Worm (Caenorhabditis elegans): ENCODE measurements around the gene cyn-17.

cyn-17 gene

DNA sequence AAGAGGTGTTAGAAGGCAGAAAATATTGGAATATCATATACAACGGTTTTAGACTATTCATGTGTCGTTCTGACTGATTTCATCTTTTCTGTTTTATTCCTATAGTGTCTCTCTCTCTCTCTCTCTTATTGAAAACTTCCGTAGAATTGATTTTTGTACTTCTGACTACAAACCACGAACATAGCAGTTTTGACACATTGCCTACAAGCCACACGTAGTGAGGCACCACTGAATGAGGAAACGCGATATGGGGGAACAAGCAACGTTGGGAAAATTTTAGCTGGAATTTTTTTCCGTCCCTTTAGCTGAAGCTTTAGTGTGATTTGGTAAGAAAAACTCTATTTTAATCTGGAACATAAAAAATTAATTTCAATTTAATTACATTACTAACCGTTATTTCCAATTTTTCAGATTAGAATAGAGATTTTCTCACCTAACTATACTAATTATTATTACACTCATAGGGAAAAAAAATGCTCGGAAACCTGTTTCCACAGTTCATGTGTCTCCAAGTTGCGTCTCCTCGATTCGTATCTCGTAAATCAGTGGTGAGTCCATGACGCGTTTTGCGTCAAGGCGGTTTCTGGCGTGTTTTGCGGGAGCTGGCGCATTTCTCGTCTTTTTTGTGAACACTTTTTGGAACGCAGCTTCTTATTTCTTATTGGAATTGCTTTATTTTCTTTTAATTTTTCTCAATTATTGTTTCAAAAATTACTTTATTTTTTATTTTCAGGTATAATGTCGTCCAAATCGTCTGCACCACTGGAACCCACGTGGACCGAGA, 8.8 kb upstream of the cyn-17 start, which contains the start of the genes nhr-142 and F44E7.9 (continued):
- TF ChIP-seq zip-5 (tag; optimal IDR thresholded peaks at IDR 0.05) (peak; percentile 81), F13H6.1 (tag; optimal IDR thresholded peaks at IDR 0.05) (peak; percentile 64), eyg-1 (tag; optimal IDR thresholded peaks at IDR 0.05) (no peak), ceh-2 (tag; optimal IDR thresholded peaks at IDR 0.05) (peak; percentile 78), fkh-6 (tag; optimal IDR thresholded peaks at IDR 0.05) (no peak), pag-3 (tag; optimal IDR thresholded peaks at IDR 0.05; ENCODE audit: borderline replicate concordance) (no peak), dve-1 (tag; optimal IDR thresholded peaks at IDR 0.05) (peak; percentile 9), ceh-6 (GFP tag; optimal IDR thresholded peaks at IDR 0.05) (no peak), hlh-8 (tag; optimal IDR thresholded peaks at IDR 0.05) (peak; percentile 2), pqm-1 (tag; optimal IDR thresholded peaks at IDR 0.05) (peak; percentile 23), elt-2 (tag; optimal IDR thresholded peaks at IDR 0.05) (peak; percentile 79), ceh-19 (GFP tag; optimal IDR thresholded peaks at IDR 0.05) (peak; percentile 29), ceh-30 (tag; optimal IDR thresholded peaks at IDR 0.05) (peak; percentile 0), mec-3 (tag; optimal IDR thresholded peaks at IDR 0.05; ENCODE audit: borderline replicate concordance) (no peak), che-1 (tag; optimal IDR thresholded peaks at IDR 0.05) (peak; percentile 22), ama-1 (optimal IDR thresholded peaks at IDR 0.05) (no peak), sox-2 (GFP tag; IDR thresholded peaks at IDR 0.05) (no peak), ceh-45 (GFP tag; IDR thresholded peaks at IDR 0.05) (peak; percentile 47; the same call in 1 of the 2 replicates), odd-2 (tag; optimal IDR thresholded peaks at IDR 0.05) (no peak), pha-2 (tag; optimal IDR thresholded peaks at IDR 0.05) (peak; percentile 48), ceh-24 (tag; optimal IDR thresholded peaks at IDR 0.05) (peak; percentile 13), nhr-232 (tag; optimal IDR thresholded peaks at IDR 0.05) (peak; percentile 10), npax-4 (tag; optimal IDR thresholded peaks at IDR 0.05) (peak; percentile 12), ref-2 (tag; optimal IDR thresholded peaks at IDR 0.05) (peak; percentile 70), ttx-3 (tag; optimal IDR thresholded peaks at IDR 0.05) (peak; percentile 21), tbx-2 (tag; optimal IDR thresholded peaks at IDR 0.05) (peak; percentile 71), sox-4 (tag; optimal IDR thresholded peaks at IDR 0.05) (peak; percentile 36), unc-42 (tag; optimal IDR thresholded peaks at IDR 0.05) (peak; percentile 66), Y22D7AL.16 (tag; optimal IDR thresholded peaks at IDR 0.05) (no peak), lin-11 (tag; optimal IDR thresholded peaks at IDR 0.05) (no peak), ahr-1 (tag; optimal IDR thresholded peaks at IDR 0.05) (peak; percentile 15), nhr-11 (tag; optimal IDR thresholded peaks at IDR 0.05) (no peak), fkh-10 (GFP tag; optimal IDR thresholded peaks at IDR 0.05) (no peak), unc-3 (GFP tag; conservative IDR thresholded peaks at IDR 0.05) (no peak), unc-3 (tag; optimal IDR thresholded peaks at IDR 0.05) (peak; percentile 40), rnt-1 (tag; optimal IDR thresholded peaks at IDR 0.05) (peak; percentile 64), unc-55 (GFP tag; optimal IDR thresholded peaks at IDR 0.05) (no peak), C08G9.2 (tag; optimal IDR thresholded peaks at IDR 0.05) (peak; percentile 80), ceh-22 (tag; optimal IDR thresholded peaks at IDR 0.05) (no peak)

DNA sequence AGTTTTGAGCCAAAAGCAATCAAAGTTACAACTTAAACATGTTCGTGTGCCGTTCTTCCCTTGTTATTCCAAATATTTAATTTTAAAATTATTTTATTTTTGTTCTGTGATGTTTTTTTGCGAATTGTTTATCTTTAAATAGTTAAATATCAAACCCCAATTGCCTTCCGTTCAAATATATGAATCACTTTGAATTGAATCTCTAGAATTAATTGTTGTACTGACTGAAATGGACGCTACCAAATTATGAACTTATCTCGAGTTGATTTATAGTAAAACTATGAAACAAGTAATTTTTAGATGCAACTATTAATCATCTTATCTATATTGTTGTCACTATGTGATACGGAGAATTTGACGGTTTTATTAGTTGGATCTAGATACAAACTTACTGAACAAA, 7.4 kb upstream of the cyn-17 start, which contains the start of gene ZC250.2:
Gene ZC250.2, plus strand, starts transcription at position 301 of the 400 bp plus-strand sequence.
- TF ChIP-seq ceh-22 (tag; optimal IDR thresholded peaks at IDR 0.05): no peak
- TF ChIP-seq unc-55 (GFP tag; optimal IDR thresholded peaks at IDR 0.05): no peak
- TF ChIP-seq lin-11 (tag; optimal IDR thresholded peaks at IDR 0.05): no peak
- TF ChIP-seq eyg-1 (tag; optimal IDR thresholded peaks at IDR 0.05): no peak
- TF ChIP-seq elt-4 (tag; optimal IDR thresholded peaks at IDR 0.05): no peak
- TF ChIP-seq pros-1 (tag; optimal IDR thresholded peaks at IDR 0.05): no peak
- no peak for TF ChIP-seq ceh-6 (GFP tag; optimal IDR thresholded peaks at IDR 0.05)
- TF ChIP-seq dmd-4 (tag; optimal IDR thresholded peaks at IDR 0.05; ENCODE audit: borderline replicate concordance): no peak
- no peak for TF ChIP-seq pha-4 (tag; optimal IDR thresholded peaks at IDR 0.05)
- TF ChIP-seq Y22D7AL.16 (tag; optimal IDR thresholded peaks at IDR 0.05): no peak
- no peak for TF ChIP-seq npax-4 (tag; optimal IDR thresholded peaks at IDR 0.05)
- TF ChIP-seq gmeb-2 (tag; optimal IDR thresholded peaks at IDR 0.05): no peak
- TF ChIP-seq madf-2 (tag; optimal IDR thresholded peaks at IDR 0.05): no peak
- TF ChIP-seq nhr-232 (tag; optimal IDR thresholded peaks at IDR 0.05): no peak
- no peak for TF ChIP-seq tbx-7 (tag; optimal IDR thresholded peaks at IDR 0.05)
- no peak for TF ChIP-seq pqm-1 (tag; optimal IDR thresholded peaks at IDR 0.05)
- no peak for TF ChIP-seq ttx-3 (tag; optimal IDR thresholded peaks at IDR 0.05)
- TF ChIP-seq ceh-45 (GFP tag; IDR thresholded peaks at IDR 0.05): no peak
- TF ChIP-seq ceh-24 (tag; optimal IDR thresholded peaks at IDR 0.05): no peak

Measured in whole organism, late embryonic.